Worm (Caenorhabditis elegans) whole organism, L2 larva: ENCODE data around the gene Y45F10D.16.

Experiments
- C34F6.9 ChIP-seq: fragments of 150-350 bp; optimal IDR thresholded peaks from 2 replicates; lab custom pipeline; 2014; ENCODE audit warnings: missing biosample characterization, missing genetic modification characterization
- F13H6.1 ChIP-seq: sonication (generic microtip); optimal IDR thresholded peaks from 2 replicates; lab custom pipeline; 2016; ENCODE audit warnings: missing genetic modification characterization, missing compliant biosample characterization
- R02D3.7 ChIP-seq: fragments of 150-350 bp; optimal IDR thresholded peaks from 2 replicates; lab custom pipeline; 2014; ENCODE audit warnings: missing biosample characterization, missing genetic modification characterization
- Y55F3AM.14 ChIP-seq: fragments of 200-800 bp; sonication (Bioruptor generic); optimal IDR thresholded peaks from 2 replicates; lab custom pipeline; 2018; ENCODE audit warnings: mild to moderate bottlenecking, missing genetic modification characterization, missing compliant biosample characterization
- ZK546.5 ChIP-seq: sonication (generic microtip); optimal IDR thresholded peaks from 2 replicates; lab custom pipeline; 2017; ENCODE audit warnings: missing biosample characterization, missing genetic modification characterization
- alr-1 ChIP-seq: fragments of 150-350 bp; optimal IDR thresholded peaks from 2 replicates; lab custom pipeline; 2014; ENCODE audit warnings: missing biosample characterization, missing genetic modification characterization
- ama-1 ChIP-seq: fragments of 150-350 bp; optimal IDR thresholded peaks from 2 replicates; lab custom pipeline; 2018; ENCODE audit warnings: inconsistent platforms
- blmp-1 ChIP-seq: sonication (generic microtip); optimal IDR thresholded peaks from 2 replicates; lab custom pipeline; 2017; ENCODE audit warnings: missing genetic modification characterization, mild to moderate bottlenecking, missing compliant biosample characterization, antibody characterized with exemption, moderate library complexity; ENCODE audit not compliant: insufficient read depth
- ceh-82 ChIP-seq: fragments of 150-350 bp; optimal IDR thresholded peaks from 2 replicates; lab custom pipeline; 2014; ENCODE audit warnings: missing biosample characterization, missing genetic modification characterization
- crh-2 ChIP-seq: sonication (generic microtip); optimal IDR thresholded peaks from 2 replicates; lab custom pipeline; 2017; ENCODE audit warnings: missing biosample characterization, missing genetic modification characterization
- dmd-4 ChIP-seq: sonication (generic microtip); optimal IDR thresholded peaks from 2 replicates; lab custom pipeline; 2017; ENCODE audit warnings: missing biosample characterization, missing genetic modification characterization
- egl-27 ChIP-seq: sonication (generic microtip); optimal IDR thresholded peaks from 3 replicates; lab custom pipeline; 2017; ENCODE audit warnings: missing biosample characterization, missing genetic modification reagents, missing genetic modification characterization
- fos-1 ChIP-seq: fragments of 150-350 bp; optimal IDR thresholded peaks from 2 replicates; lab custom pipeline; 2014; ENCODE audit warnings: missing biosample characterization, missing genetic modification characterization
- gmeb-1 ChIP-seq: fragments of 150-350 bp; optimal IDR thresholded peaks from 2 replicates; lab custom pipeline; 2014; ENCODE audit warnings: missing biosample characterization, missing genetic modification characterization
- lin-39 ChIP-seq: fragments of 150-350 bp; optimal IDR thresholded peaks from 2 replicates; lab custom pipeline; 2014; ENCODE audit warnings: missing biosample characterization, missing genetic modification reagents, missing genetic modification characterization
- lsy-2 ChIP-seq, 2 experiments: fragments of 150-350 bp in 1 of 2; sonication (generic microtip) in 1 of 2; optimal IDR thresholded peaks; 2 replicates each; lab custom pipeline; 2014 to 2017; ENCODE audit warnings: missing biosample characterization in 2 of 2, missing genetic modification characterization in 2 of 2
- mab-5 ChIP-seq: fragments of 150-350 bp; optimal IDR thresholded peaks from 2 replicates; lab custom pipeline; 2014; ENCODE audit warnings: missing biosample characterization, missing genetic modification characterization
- mbf-1 ChIP-seq: sonication (generic microtip); optimal IDR thresholded peaks from 2 replicates; lab custom pipeline; 2017; ENCODE audit warnings: missing biosample characterization, missing genetic modification characterization
- mdl-1 ChIP-seq, 2 experiments: fragments of 150-350 bp in 1 of 2; sonication (generic microtip) in 1 of 2; optimal IDR thresholded peaks; 2 replicates each; lab custom pipeline; 2017; ENCODE audit warnings: missing biosample characterization in 2 of 2, missing genetic modification characterization in 2 of 2
- nhr-10 ChIP-seq: sonication (generic microtip); optimal IDR thresholded peaks from 2 replicates; lab custom pipeline; 2017; ENCODE audit warnings: missing biosample characterization, missing genetic modification characterization
- nhr-11 ChIP-seq: fragments of 150-350 bp; optimal IDR thresholded peaks from 2 replicates; lab custom pipeline; 2014; ENCODE audit warnings: missing biosample characterization, missing genetic modification characterization
- nhr-129 ChIP-seq: fragments of 150-350 bp; optimal IDR thresholded peaks from 2 replicates; lab custom pipeline; 2014; ENCODE audit warnings: missing biosample characterization, missing genetic modification characterization
- nhr-23 ChIP-seq: fragments of 150-350 bp; optimal IDR thresholded peaks from 2 replicates; lab custom pipeline; 2014; ENCODE audit warnings: missing biosample characterization, missing genetic modification reagents, missing genetic modification characterization
- nhr-237 ChIP-seq: fragments of 150-350 bp; optimal IDR thresholded peaks from 2 replicates; lab custom pipeline; 2014; ENCODE audit warnings: missing biosample characterization, missing genetic modification characterization
- peb-1 ChIP-seq: fragments of 150-350 bp; optimal IDR thresholded peaks from 2 replicates; lab custom pipeline; 2014; ENCODE audit warnings: missing biosample characterization, missing genetic modification characterization
- sem-4 ChIP-seq: fragments of 150-350 bp; optimal IDR thresholded peaks from 2 replicates; lab custom pipeline; 2014; ENCODE audit warnings: missing biosample characterization, missing genetic modification reagents, missing genetic modification characterization
- sma-3 ChIP-seq: sonication (generic microtip); optimal IDR thresholded peaks from 2 replicates; lab custom pipeline; 2016; ENCODE audit warnings: missing genetic modification reagents, missing genetic modification characterization, missing compliant biosample characterization
- sma-9 ChIP-seq, 2 experiments: fragments of 150-350 bp in 1 of 2; sonication (generic microtip) in 1 of 2; optimal IDR thresholded peaks; 2 replicates each; lab custom pipeline; 2014 to 2016; ENCODE audit warnings: missing genetic modification characterization in 2 of 2, mild to moderate bottlenecking in 1 of 2, missing biosample characterization in 1 of 2, missing compliant biosample characterization in 1 of 2, missing genetic modification reagents in 1 of 2, moderate library complexity in 1 of 2
- snpc-4 ChIP-seq: fragments of 150-350 bp; optimal IDR thresholded peaks from 2 replicates; lab custom pipeline; 2014; ENCODE audit warnings: missing biosample characterization, missing genetic modification characterization
- unc-39 ChIP-seq: fragments of 150-350 bp; optimal IDR thresholded peaks from 2 replicates; lab custom pipeline; 2014; ENCODE audit warnings: missing biosample characterization, missing genetic modification characterization
- unc-55 ChIP-seq: fragments of 150-350 bp; sonication (generic microtip); optimal IDR thresholded peaks from 3 replicates; lab custom pipeline; 2014; ENCODE audit warnings: missing biosample characterization, missing genetic modification reagents, missing genetic modification characterization
- zag-1 ChIP-seq: fragments of 150-350 bp; optimal IDR thresholded peaks from 2 replicates; lab custom pipeline; 2014; ENCODE audit warnings: missing biosample characterization, missing genetic modification characterization
- ztf-11 ChIP-seq: sonication (generic microtip); optimal IDR thresholded peaks from 2 replicates; lab custom pipeline; 2017; ENCODE audit warnings: missing biosample characterization, missing genetic modification characterization
- ztf-4 ChIP-seq: fragments of 150-350 bp; optimal IDR thresholded peaks from 2 replicates; lab custom pipeline; 2014; ENCODE audit warnings: missing biosample characterization, missing genetic modification characterization

The Y45F10D.16 gene

ce11 chrIV:13778710-13779109 is 2.5 kb downstream of the Y45F10D.16 start, which contains the start of gene gly-10:
Gene gly-10, plus strand, starts transcription at chrIV:13779096.
- TF ChIP-seq ama-1 (lab: Kevin White, UChicago) (peak; percentile 9), ZK546.5 (tag; lab: Kevin White, UChicago) (no peak)

ce11 chrIV:13782319-13782718 is 6.1 kb downstream of the Y45F10D.16 start:
- no peak for TF ChIP-seq R02D3.7
- TF ChIP-seq mdl-1 (tag; optimal IDR thresholded peaks at IDR 0.05; lab: Kevin White, UChicago): no peak
- no peak for TF ChIP-seq snpc-4 (tag; lab: Kevin White, UChicago)
- TF ChIP-seq nhr-11 (tag; lab: Kevin White, UChicago): no peak
- TF ChIP-seq blmp-1 (tag; lab: Kevin White, UChicago): no peak
- TF ChIP-seq fos-1 (tag; lab: Kevin White, UChicago): no peak

ce11 chrIV:13783237-13784012 is 7.2 kb downstream of the Y45F10D.16 start, which contains the start of gene iscu-1:
Gene iscu-1, plus strand, starts transcription at chrIV:13783962.
- TF ChIP-seq nhr-237 (tag; lab: Kevin White, UChicago): no peak
- TF ChIP-seq peb-1 (tag; lab: Kevin White, UChicago): no peak
- no peak for TF ChIP-seq sem-4 (tag; lab: Kevin White, UChicago)
- no peak for TF ChIP-seq nhr-10 (tag; lab: Kevin White, UChicago)
- TF ChIP-seq ceh-82 (tag; lab: Kevin White, UChicago): no peak
- TF ChIP-seq egl-27 (tag; lab: Kevin White, UChicago): no peak
- TF ChIP-seq gmeb-1: peak; percentile 12
- TF ChIP-seq F13H6.1 (tag; lab: Kevin White, UChicago): peak; percentile 2
- TF ChIP-seq mbf-1 (tag; lab: Kevin White, UChicago): no peak
- TF ChIP-seq alr-1 (tag; lab: Kevin White, UChicago): no peak
- TF ChIP-seq C34F6.9 (tag; lab: Kevin White, UChicago): peak; percentile 52
- no peak for TF ChIP-seq blmp-1 (tag; lab: Kevin White, UChicago)
- no peak for TF ChIP-seq dmd-4 (tag; lab: Kevin White, UChicago)
- TF ChIP-seq crh-2 (tag; lab: Kevin White, UChicago): peak; percentile 33
- peak in 1 of 2 experiments; percentile 76 for TF ChIP-seq lsy-2 (tag; optimal IDR thresholded peaks at IDR 0.05; lab: Kevin White, UChicago)
- TF ChIP-seq sma-9 (GFP tag; optimal IDR thresholded peaks at IDR 0.05; lab: Kevin White, UChicago): no peak
- TF ChIP-seq sma-9 (tag; optimal IDR thresholded peaks at IDR 0.05; lab: Kevin White, UChicago): no peak
- TF ChIP-seq unc-55 (GFP tag; lab: Kevin White, UChicago): peak; percentile 62
- no peak for TF ChIP-seq ztf-4 (tag; lab: Kevin White, UChicago)
- no peak for TF ChIP-seq lin-39 (tag; lab: Kevin White, UChicago)
- no peak for TF ChIP-seq ztf-11
- TF ChIP-seq zag-1 (tag; lab: Kevin White, UChicago): no peak
- TF ChIP-seq nhr-129 (tag; lab: Kevin White, UChicago): peak; percentile 77
- TF ChIP-seq, all 48 proteins: peak for 7

DNA sequence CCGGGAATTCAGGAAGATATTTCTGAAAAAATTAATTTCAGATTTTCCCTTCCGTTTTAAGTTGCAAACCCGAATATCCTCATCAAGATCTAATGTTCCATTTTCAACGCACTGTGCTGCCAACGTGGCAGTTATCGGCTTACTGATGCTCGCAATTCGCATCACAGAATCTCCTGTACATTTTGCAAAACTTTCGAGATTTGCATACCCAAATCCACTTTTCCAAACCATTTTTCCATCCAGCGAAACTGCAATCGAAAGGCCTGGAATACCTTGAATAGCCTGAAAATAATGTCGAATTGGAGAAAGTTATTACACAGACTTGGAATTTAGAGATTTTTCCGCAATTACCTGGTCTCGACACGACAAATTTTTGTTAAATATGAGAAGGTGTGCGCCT is 8.6 kb downstream of the Y45F10D.16 start:
- no peak for TF ChIP-seq zag-1 (tag; lab: Kevin White, UChicago)
- no peak for TF ChIP-seq ztf-11
- peak; percentile 17 for TF ChIP-seq ama-1 (lab: Kevin White, UChicago)
- no peak for TF ChIP-seq nhr-23 (tag; lab: Kevin White, UChicago)
- peak; percentile 44 for TF ChIP-seq nhr-129 (tag; lab: Kevin White, UChicago)

ce11 chrIV:13785545-13785944 is 9.3 kb downstream of the Y45F10D.16 start, which contains the start of gene lact-9:
Gene lact-9, minus strand, starts transcription at chrIV:13785645.
- no peak for TF ChIP-seq unc-39 (tag; lab: Kevin White, UChicago)

ce11 chrIV:13786690-13787089 is 10.5 kb downstream of the Y45F10D.16 start, which contains the start of gene icap-1:
Gene icap-1, minus strand, starts transcription at chrIV:13786961.
- TF ChIP-seq fos-1 (tag; lab: Kevin White, UChicago) (peak; percentile 58), sma-3 (GFP tag; lab: Kevin White, UChicago) (no peak), ztf-4 (tag; lab: Kevin White, UChicago) (no peak), ztf-11 (no peak), crh-2 (tag; lab: Kevin White, UChicago) (peak; percentile 22), Y55F3AM.14 (GFP tag; lab: Kevin White, UChicago) (no peak), alr-1 (tag; lab: Kevin White, UChicago) (no peak), mab-5 (tag; lab: Kevin White, UChicago) (no peak), unc-55 (GFP tag; lab: Kevin White, UChicago) (peak; percentile 10), dmd-4 (tag; lab: Kevin White, UChicago) (no peak), snpc-4 (tag; lab: Kevin White, UChicago) (no peak)
